Worm (Caenorhabditis elegans) whole organism, young adult: ENCODE data around the gene R04D3.2.

Source experiments
- B0019.2 ChIP-seq: fragments of 200-800 bp; sonication (Bioruptor generic); conservative IDR thresholded peaks from 2 replicates; pipeline ENCODE4 v1.3.6; 2022; ENCODE audit warnings: missing genetic modification reagents, missing genetic modification characterization, missing compliant biosample characterization
- B0035.1 ChIP-seq: sonication (generic microtip); optimal IDR thresholded peaks from 2 replicates; lab custom pipeline; 2016; ENCODE audit warnings: missing genetic modification characterization, mild to moderate bottlenecking, missing compliant biosample characterization, missing genotype, missing genetic modification reagents
- B0261.1 ChIP-seq: sonication (generic microtip); optimal IDR thresholded peaks from 2 replicates; lab custom pipeline; 2016; ENCODE audit warnings: mild to moderate bottlenecking, missing genetic modification characterization, moderate library complexity, missing compliant biosample characterization
- B0336.3 ChIP-seq: fragments of 200-800 bp; sonication (Bioruptor generic); IDR thresholded peaks from 2 replicates; pipeline ENCODE4 v1.3.6; 2022; ENCODE audit warnings: missing genetic modification characterization, missing compliant biosample characterization
- D2030.7 ChIP-seq: fragments of 200-800 bp; sonication (Bioruptor generic); IDR thresholded peaks from 2 replicates; pipeline ENCODE4 v1.3.6; 2022; ENCODE audit warnings: missing genetic modification reagents, missing genetic modification characterization, missing compliant biosample characterization
- F23B12.7 ChIP-seq: sonication (generic microtip); optimal IDR thresholded peaks from 2 replicates; lab custom pipeline; 2017; ENCODE audit warnings: missing genetic modification characterization, mild to moderate bottlenecking, missing compliant biosample characterization, antibody characterized with exemption, moderate library complexity; ENCODE audit not compliant: insufficient read depth
- F37B4.10 ChIP-seq: fragments of 200-800 bp; sonication (Bioruptor generic); IDR thresholded peaks from 2 replicates; pipeline ENCODE4 v1.3.6; 2022; ENCODE audit warnings: missing genetic modification characterization, missing compliant biosample characterization
- F39B2.1 ChIP-seq: fragments of 200-800 bp; sonication (Bioruptor generic); IDR thresholded peaks from 2 replicates; pipeline ENCODE4 v1.3.6; 2022; ENCODE audit warnings: missing genetic modification reagents, missing genetic modification characterization, missing compliant biosample characterization
- F49E8.2 ChIP-seq: sonication (generic microtip); optimal IDR thresholded peaks from 3 replicates; lab custom pipeline; 2017; ENCODE audit warnings: missing genetic modification characterization, mild to moderate bottlenecking, missing compliant biosample characterization, antibody characterized with exemption, moderate library complexity; ENCODE audit not compliant: insufficient read depth
- F55B11.4 ChIP-seq: sonication (generic microtip); optimal IDR thresholded peaks from 2 replicates; lab custom pipeline; 2016; ENCODE audit warnings: missing compliant biosample characterization, missing genetic modification characterization, borderline replicate concordance; ENCODE audit not compliant: insufficient read depth
- K11D2.4 ChIP-seq: fragments of 200-800 bp; sonication (Bioruptor generic); IDR thresholded peaks from 2 replicates; pipeline ENCODE4 v1.3.6; 2022; ENCODE audit warnings: missing genetic modification reagents, missing genetic modification characterization, missing compliant biosample characterization
- T07F8.4 ChIP-seq: sonication (generic microtip); optimal IDR thresholded peaks from 2 replicates; lab custom pipeline; 2016; ENCODE audit warnings: mild to moderate bottlenecking, missing genetic modification characterization, moderate library complexity, missing compliant biosample characterization
- Y79H2A.3 ChIP-seq: fragments of 200-800 bp; sonication (Bioruptor generic); conservative IDR thresholded peaks from 2 replicates; pipeline ENCODE4 v1.3.6; 2022; ENCODE audit warnings: missing genetic modification reagents, missing genetic modification characterization, missing compliant biosample characterization
- atf-7 ChIP-seq: sonication (generic microtip); optimal IDR thresholded peaks from 2 replicates; lab custom pipeline; 2017; ENCODE audit warnings: mild to moderate bottlenecking, missing genetic modification characterization, missing compliant biosample characterization
- attf-5 ChIP-seq: fragments of 200-800 bp; sonication (Bioruptor generic); optimal IDR thresholded peaks from 2 replicates; lab custom pipeline; 2018; ENCODE audit warnings: mild to moderate bottlenecking, missing genetic modification characterization, missing compliant biosample characterization
- bed-1 ChIP-seq: fragments of 200-800 bp; sonication (Bioruptor generic); IDR thresholded peaks from 2 replicates; pipeline ENCODE4 v1.3.6; 2022; ENCODE audit warnings: missing genetic modification reagents, missing genetic modification characterization, missing compliant biosample characterization
- cebp-1 ChIP-seq, 2 experiments: fragments of 200-800 bp in 1 of 2; sonication (Bioruptor generic) in 1 of 2; sonication (generic microtip) in 1 of 2; IDR thresholded peaks in 1 of 2; optimal IDR thresholded peaks in 1 of 2; 2 replicates each; pipeline versions ENCODE4 v1.3.6 to Lab custom; 2017 to 2022; ENCODE audit warnings: missing compliant biosample characterization in 2 of 2, missing genetic modification characterization in 2 of 2, mild to moderate bottlenecking in 1 of 2, missing genetic modification reagents in 1 of 2, moderate library complexity in 1 of 2
- ceh-100 ChIP-seq: fragments of 200-800 bp; sonication (Bioruptor generic); IDR thresholded peaks from 2 replicates; pipeline ENCODE4 v1.3.6; 2022; ENCODE audit warnings: missing genetic modification reagents, missing genetic modification characterization, missing compliant biosample characterization
- ceh-58 ChIP-seq: fragments of 200-800 bp; sonication (Bioruptor generic); IDR thresholded peaks from 2 replicates; pipeline ENCODE4 v1.3.6; 2022; ENCODE audit warnings: missing genetic modification characterization, missing compliant biosample characterization
- egl-18 ChIP-seq: fragments of 200-800 bp; sonication (Bioruptor generic); IDR thresholded peaks from 2 replicates; pipeline ENCODE4 v1.3.6; 2022; ENCODE audit warnings: missing genetic modification reagents, missing genetic modification characterization, missing compliant biosample characterization
- ets-4 ChIP-seq: fragments of 200-800 bp; sonication (Bioruptor generic); optimal IDR thresholded peaks from 2 replicates; lab custom pipeline; 2018; ENCODE audit warnings: mild to moderate bottlenecking, missing genetic modification characterization, missing compliant biosample characterization
- gei-17 ChIP-seq: fragments of 200-800 bp; sonication (Bioruptor generic); optimal IDR thresholded peaks from 2 replicates; lab custom pipeline; 2018; ENCODE audit warnings: mild to moderate bottlenecking, missing genetic modification characterization, missing compliant biosample characterization
- hmg-20 ChIP-seq: fragments of 200-800 bp; sonication (Bioruptor generic); IDR thresholded peaks from 2 replicates; pipeline ENCODE4 v1.3.6; 2022; ENCODE audit warnings: missing genetic modification reagents, missing genetic modification characterization, missing compliant biosample characterization
- lag-1 ChIP-seq: fragments of 200-800 bp; sonication (Bioruptor generic); IDR thresholded peaks from 2 replicates; pipeline ENCODE4 v1.3.6; 2022; ENCODE audit warnings: missing genetic modification reagents, missing genetic modification characterization, missing compliant biosample characterization
- let-607 ChIP-seq, 2 experiments: fragments of 200-800 bp in 1 of 2; sonication (Bioruptor generic) in 1 of 2; sonication (generic microtip) in 1 of 2; optimal IDR thresholded peaks; 2 replicates each; lab custom pipeline; 2016 to 2018; ENCODE audit warnings: mild to moderate bottlenecking in 2 of 2, missing compliant biosample characterization in 2 of 2, missing genetic modification characterization in 2 of 2, moderate library complexity in 2 of 2, missing genotype in 1 of 2
- lir-1 ChIP-seq: fragments of 200-800 bp; sonication (Bioruptor generic); conservative IDR thresholded peaks from 2 replicates; pipeline ENCODE4 v1.3.6; 2022; ENCODE audit warnings: missing genetic modification reagents, missing genetic modification characterization, missing compliant biosample characterization
- lsl-1 ChIP-seq: fragments of 200-800 bp; sonication (Bioruptor generic); optimal IDR thresholded peaks from 2 replicates; lab custom pipeline; 2018; ENCODE audit warnings: mild to moderate bottlenecking, missing genetic modification characterization, moderate library complexity, missing compliant biosample characterization
- mel-28 ChIP-seq: sonication (generic microtip); optimal IDR thresholded peaks from 2 replicates; lab custom pipeline; 2016; ENCODE audit warnings: borderline replicate concordance, mild to moderate bottlenecking, missing genetic modification characterization, missing compliant biosample characterization
- nfyb-1 ChIP-seq: fragments of 200-800 bp; sonication (Bioruptor generic); IDR thresholded peaks from 2 replicates; pipeline ENCODE4 v1.3.6; 2022; ENCODE audit warnings: missing genetic modification reagents, missing genetic modification characterization, missing compliant biosample characterization
- nhr-120 ChIP-seq: fragments of 200-800 bp; sonication (Bioruptor generic); IDR thresholded peaks from 2 replicates; pipeline ENCODE4 v1.3.6; 2022; ENCODE audit warnings: missing genetic modification characterization, missing compliant biosample characterization
- nhr-80 ChIP-seq: sonication (generic microtip); optimal IDR thresholded peaks from 2 replicates; lab custom pipeline; 2016; ENCODE audit warnings: missing genetic modification characterization, missing compliant biosample characterization
- nhr-90 ChIP-seq: sonication (generic microtip); optimal IDR thresholded peaks from 2 replicates; lab custom pipeline; 2016; ENCODE audit warnings: missing genotype, mild to moderate bottlenecking, missing genetic modification characterization, missing compliant biosample characterization
- tbp1 ChIP-seq: fragments of 200-800 bp; sonication (Bioruptor generic); optimal IDR thresholded peaks from 2 replicates; lab custom pipeline; 2018; ENCODE audit warnings: mild to moderate bottlenecking, missing genetic modification characterization, missing compliant biosample characterization
- unc-130 ChIP-seq: sonication (generic microtip); optimal IDR thresholded peaks from 2 replicates; lab custom pipeline; 2016; ENCODE audit warnings: missing genetic modification reagents, missing genetic modification characterization, missing compliant biosample characterization
- zim-3 ChIP-seq: sonication (generic microtip); optimal IDR thresholded peaks from 2 replicates; lab custom pipeline; 2017; ENCODE audit warnings: mild to moderate bottlenecking, missing genetic modification characterization, moderate library complexity, missing compliant biosample characterization
- ztf-28 ChIP-seq: fragments of 200-800 bp; sonication (Bioruptor generic); IDR thresholded peaks from 2 replicates; pipeline ENCODE4 v1.3.6; 2022; ENCODE audit warnings: missing genetic modification reagents, missing genetic modification characterization, missing compliant biosample characterization
- ztf-3 ChIP-seq: fragments of 200-800 bp; sonication (Bioruptor generic); optimal IDR thresholded peaks from 2 replicates; lab custom pipeline; 2018; ENCODE audit warnings: mild to moderate bottlenecking, missing genetic modification characterization, missing compliant biosample characterization

R04D3.2 gene

DNA sequence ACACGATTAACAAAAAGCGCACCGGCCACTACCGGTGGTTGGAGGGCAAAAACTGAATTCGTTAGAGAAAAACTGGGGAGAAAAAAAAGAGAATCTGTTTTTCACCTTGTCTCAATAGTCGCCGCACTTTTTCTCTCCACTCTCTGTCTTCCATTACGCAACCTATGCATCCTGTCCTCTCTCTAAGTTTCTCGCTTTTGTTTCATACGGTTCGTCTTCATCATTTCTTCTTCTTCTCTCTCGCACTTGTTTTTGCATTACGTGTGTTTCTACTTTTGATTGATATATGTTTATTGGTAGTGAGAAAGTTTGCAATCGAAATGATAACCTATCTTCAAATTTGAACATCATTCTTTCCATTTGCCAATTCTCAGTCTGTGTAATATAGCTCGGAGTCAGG lies 34.1 kb upstream of the R04D3.2 start (continued):
- peak; percentile 15 for TF ChIP-seq F23B12.7 (tag; lab: Kevin White, UChicago)

DNA sequence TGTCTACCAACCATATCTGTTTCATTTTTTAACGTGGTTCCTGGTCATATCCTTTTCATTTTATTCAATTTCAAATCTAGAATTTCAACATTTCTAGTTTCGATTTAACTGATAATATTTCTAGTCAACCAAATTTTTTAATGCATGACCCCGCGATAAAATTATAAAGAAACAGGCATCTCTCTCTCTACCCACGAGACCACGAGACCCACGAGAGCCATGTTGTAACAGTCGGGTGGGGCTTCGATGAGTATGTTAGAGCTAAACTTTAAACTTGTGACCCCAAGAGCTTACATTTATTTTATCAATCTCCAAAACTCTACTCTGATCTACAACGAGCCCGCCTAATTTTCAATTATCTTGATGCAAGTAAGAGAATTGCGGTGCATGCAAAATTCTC lies 31.9 kb upstream of the R04D3.2 start:
- no peak for TF ChIP-seq B0261.1 (tag; lab: Kevin White, UChicago)
- TF ChIP-seq ztf-3 = no peak
- no peak for TF ChIP-seq cebp-1 (GFP tag; IDR thresholded peaks at IDR 0.05; lab: Robert Waterston, UW)
- peak; percentile 20 for TF ChIP-seq cebp-1 (tag; optimal IDR thresholded peaks at IDR 0.05; lab: Kevin White, UChicago)

DNA sequence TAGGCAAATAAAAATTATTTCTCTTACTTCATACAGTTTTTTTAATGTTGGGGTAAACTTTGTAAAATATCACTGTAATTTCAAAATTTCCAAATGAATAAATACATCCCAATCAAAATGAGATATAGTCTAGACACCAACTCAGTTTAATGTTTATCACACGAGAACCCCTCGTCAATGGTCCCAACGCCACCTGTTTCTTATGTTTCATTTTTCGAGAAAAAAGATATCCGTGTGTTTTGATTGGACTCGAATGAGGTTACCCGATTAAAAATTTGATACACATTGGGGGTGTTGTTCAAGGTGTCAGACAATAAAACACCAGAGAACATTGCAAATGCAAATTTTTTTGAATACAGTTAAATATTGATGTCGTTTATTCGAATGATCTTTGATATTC lies 31.1 kb upstream of the R04D3.2 start:
- no peak for TF ChIP-seq ceh-100 (GFP tag; lab: Robert Waterston, UW)
- TF ChIP-seq lag-1 (GFP tag; lab: Robert Waterston, UW) = no peak
- no peak for TF ChIP-seq F39B2.1 (GFP tag; lab: Robert Waterston, UW)
- no peak for TF ChIP-seq K11D2.4 (GFP tag; lab: Robert Waterston, UW)
- no peak for TF ChIP-seq nhr-120 (GFP tag; lab: Robert Waterston, UW)
- no peak for TF ChIP-seq gei-17 (GFP tag; lab: Kevin White, UChicago)
- no peak for TF ChIP-seq F55B11.4 (tag; lab: Kevin White, UChicago)

DNA sequence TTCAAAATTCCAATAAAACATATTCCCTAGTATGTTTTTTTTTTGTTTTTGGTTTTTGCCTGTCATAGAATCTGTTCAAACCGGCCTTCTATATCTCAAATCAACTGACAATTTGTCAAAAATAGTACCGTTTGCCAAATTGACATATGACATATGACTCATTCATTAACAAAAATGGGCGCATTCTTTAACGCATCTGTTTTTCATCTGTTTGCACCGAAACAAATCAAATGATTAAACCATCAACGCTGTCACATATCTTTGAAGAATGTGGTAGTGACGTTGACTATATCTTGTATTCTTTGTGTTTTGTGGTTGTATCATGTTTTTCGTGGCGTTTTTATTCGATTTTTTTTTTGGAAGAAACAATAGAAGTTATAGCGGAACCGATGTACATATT lies 28.7 kb upstream of the R04D3.2 start:
- TF ChIP-seq lir-1 (no peak), nhr-90 (tag; lab: Kevin White, UChicago) (no peak), mel-28 (tag; lab: Kevin White, UChicago) (no peak), B0261.1 (tag; lab: Kevin White, UChicago) (no peak), hmg-20 (GFP tag; lab: Robert Waterston, UW) (no peak), egl-18 (GFP tag; lab: Robert Waterston, UW) (no peak), T07F8.4 (tag; lab: Kevin White, UChicago) (no peak), D2030.7 (GFP tag; lab: Robert Waterston, UW) (no peak), Y79H2A.3 (GFP tag; lab: Robert Waterston, UW) (no peak), zim-3 (no peak)

DNA sequence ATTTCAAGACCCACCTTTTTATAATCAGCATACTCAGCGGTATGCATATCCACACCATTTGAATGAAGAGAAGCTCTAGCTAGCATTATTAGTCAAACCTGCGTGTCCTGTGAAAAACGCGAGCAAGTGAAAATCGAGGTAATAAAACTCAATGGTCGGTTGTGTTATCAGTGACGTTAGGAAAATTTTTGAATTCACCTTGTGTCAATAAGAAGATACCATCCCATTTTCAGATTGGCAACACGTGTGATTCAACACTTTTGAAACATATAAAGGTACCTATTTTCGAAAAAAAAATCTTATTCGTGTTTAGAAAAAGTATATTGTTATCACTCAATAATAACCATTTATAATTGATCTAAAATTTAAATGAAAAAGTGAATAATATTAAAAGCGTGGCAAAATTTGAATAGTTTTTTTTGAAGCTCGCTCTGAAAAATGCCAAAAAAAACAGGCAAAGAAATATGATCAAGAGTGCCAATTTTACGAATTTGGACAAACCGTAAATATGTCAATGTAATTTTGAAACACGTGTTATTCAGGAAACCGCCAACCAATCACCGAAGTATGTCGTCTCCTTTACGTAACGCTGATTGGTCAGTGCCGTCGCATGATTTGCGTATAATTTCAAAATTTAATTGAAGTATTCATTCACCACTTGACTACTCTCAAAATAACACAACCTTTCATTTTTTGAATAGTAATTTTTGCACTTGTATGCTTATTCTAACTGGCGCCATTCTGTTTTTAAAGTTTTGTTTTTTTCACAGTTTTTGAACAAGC lies 25.4 kb upstream of the R04D3.2 start, which contains the start of gene F46G10.1:
Gene F46G10.1 (minus strand): TSS at position 115 of the 783 bp plus-strand sequence.
- no peak for TF ChIP-seq bed-1
- TF ChIP-seq ceh-58 (GFP tag; lab: Robert Waterston, UW) = no peak
- no peak for TF ChIP-seq unc-130 (GFP tag; lab: Kevin White, UChicago)
- TF ChIP-seq nfyb-1 (GFP tag; lab: Robert Waterston, UW) = peak; percentile 57
- TF ChIP-seq nhr-80 (tag; lab: Kevin White, UChicago) = peak; percentile 56
- no peak for TF ChIP-seq F55B11.4 (tag; lab: Kevin White, UChicago)

DNA sequence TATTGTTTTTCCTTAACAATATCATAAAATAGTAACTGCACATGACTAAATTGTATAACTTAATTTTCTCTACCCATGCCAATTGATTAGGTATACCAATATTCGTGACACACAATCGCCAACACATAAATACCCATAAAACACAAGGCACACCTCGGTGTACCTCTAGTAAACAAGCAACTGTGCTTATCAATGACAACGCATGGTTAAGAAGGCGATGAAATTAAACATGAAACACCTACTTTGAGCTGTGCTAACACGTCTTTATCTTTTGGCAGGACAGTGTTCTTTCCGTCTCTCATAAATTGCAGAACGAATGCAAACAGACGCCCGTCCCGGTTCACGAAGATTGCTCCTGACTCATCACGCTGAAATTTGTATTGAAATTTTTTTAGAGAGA lies 24.3 kb upstream of the R04D3.2 start:
- TF ChIP-seq F37B4.10 (GFP tag; lab: Robert Waterston, UW) = no peak
- TF ChIP-seq B0019.2 (GFP tag; lab: Robert Waterston, UW) = no peak
- peak; percentile 32 for TF ChIP-seq tbp1 (GFP tag; lab: Kevin White, UChicago)
- no peak for TF ChIP-seq B0336.3 (GFP tag; lab: Robert Waterston, UW)
- no peak for TF ChIP-seq F49E8.2 (tag; lab: Kevin White, UChicago)
- TF ChIP-seq lsl-1 = no peak
- no peak for TF ChIP-seq B0035.1
- TF ChIP-seq F39B2.1 (GFP tag; lab: Robert Waterston, UW) = no peak
- peak; percentile 94 for TF ChIP-seq nhr-80 (tag; lab: Kevin White, UChicago)
- TF ChIP-seq atf-7 (tag; lab: Kevin White, UChicago) = peak; percentile 12
- TF ChIP-seq T07F8.4 (tag; lab: Kevin White, UChicago) = no peak
- TF ChIP-seq attf-5 (GFP tag; lab: Kevin White, UChicago) = peak; percentile 2
- no peak for TF ChIP-seq ztf-28 (GFP tag; lab: Robert Waterston, UW)
- TF ChIP-seq cebp-1 (GFP tag; IDR thresholded peaks at IDR 0.05; lab: Robert Waterston, UW) = peak; percentile 41; the same call in 1 of the 2 replicates
- peak; percentile 51 for TF ChIP-seq cebp-1 (tag; optimal IDR thresholded peaks at IDR 0.05; lab: Kevin White, UChicago)
- peak; percentile 56 for TF ChIP-seq ets-4 (GFP tag; lab: Kevin White, UChicago)
- peak in 1 of 2 experiments; percentile 35 for TF ChIP-seq let-607 (tag; optimal IDR thresholded peaks at IDR 0.05; lab: Kevin White, UChicago)
